Fruit fly (Drosophila melanogaster): ENCODE data around the gene CG45045.
A peak's percentile ranks its signal among the peaks of the same experiment; 100 is the strongest.

The CG45045 gene

dm6 chr3R:17701971-17702845, 34.8 kb downstream of the CG45045 start (continued):
- no peak for TF ChIP-seq Gug (GFP tag; IDR thresholded peaks at IDR 0.05)
- TF ChIP-seq CG11294 (GFP tag; IDR thresholded peaks at IDR 0.05), result peak; percentile 35; the same call in 1 of the 2 replicates
- TF ChIP-seq CG34406 (GFP tag; optimal IDR thresholded peaks at IDR 0.05), result peak; percentile 77
- peak; percentile 52 for TF ChIP-seq Ets21C (GFP tag; optimal IDR thresholded peaks at IDR 0.05)
- peak; percentile 53 for TF ChIP-seq CG7368 (GFP tag; optimal IDR thresholded peaks at IDR 0.05)
- peak; percentile 73 for TF ChIP-seq Sox15 (GFP tag; optimal IDR thresholded peaks at IDR 0.05)
- TF ChIP-seq ss (GFP tag; optimal IDR thresholded peaks at IDR 0.05), result peak; percentile 54 to 84
- TF ChIP-seq CG9139 (GFP tag; optimal IDR thresholded peaks at IDR 0.05), result peak; percentile 39
- TF ChIP-seq Eip78C (GFP tag), result peak; percentile 95
- peak; percentile 83 for TF ChIP-seq Ets96B (tag; optimal IDR thresholded peaks at IDR 0.05)
- no peak for TF ChIP-seq fkh (GFP tag; optimal IDR thresholded peaks at IDR 0.05)
- peak; percentile 84 for TF ChIP-seq Eip75B (GFP tag; optimal IDR thresholded peaks at IDR 0.05)
- TF ChIP-seq CG1621 (tag; optimal IDR thresholded peaks at IDR 0.05), result peak; percentile 77
- peak; percentile 68 to 69 for TF ChIP-seq salr (GFP tag; optimal IDR thresholded peaks at IDR 0.05)
- TF ChIP-seq CG10631 (GFP tag; optimal IDR thresholded peaks at IDR 0.05), result peak; percentile 84
- peak; percentile 34 for TF ChIP-seq CG16779 (tag; optimal IDR thresholded peaks at IDR 0.05)
- peak; percentile 59 for TF ChIP-seq net (GFP tag; optimal IDR thresholded peaks at IDR 0.05)
- peak; percentile 74 for TF ChIP-seq achi (GFP tag; optimal IDR thresholded peaks at IDR 0.05)
- TF ChIP-seq svp (GFP tag), result peak; percentile 90
- peak; percentile 75 for TF ChIP-seq lz (GFP tag; optimal IDR thresholded peaks at IDR 0.05)
- TF ChIP-seq Hr4 (GFP tag; optimal IDR thresholded peaks at IDR 0.05), result peak; percentile 62
- peak; percentile 66 for TF ChIP-seq CG8319 (GFP tag; optimal IDR thresholded peaks at IDR 0.05)
- peak; percentile 84 for TF ChIP-seq Sox14 (GFP tag; optimal IDR thresholded peaks at IDR 0.05)
- peak; percentile 47; the same call in 1 of the 2 replicates for TF ChIP-seq CG15336 (GFP tag; IDR thresholded peaks at IDR 0.05)
- TF ChIP-seq Hr38 (GFP tag; optimal IDR thresholded peaks at IDR 0.05), result no peak
- peak; percentile 75 for TF ChIP-seq CG8632 (GFP tag; optimal IDR thresholded peaks at IDR 0.05)
- peak; percentile 49 for TF ChIP-seq CG3919 (GFP tag; optimal IDR thresholded peaks at IDR 0.05)
- peak; percentile 15 for TF ChIP-seq vri (GFP tag; optimal IDR thresholded peaks at IDR 0.05)
- TF ChIP-seq CG6163 (GFP tag; IDR thresholded peaks at IDR 0.05), result no peak
- TF ChIP-seq Blimp-1 (GFP tag; optimal IDR thresholded peaks at IDR 0.05), result peak; percentile 5
- TF ChIP-seq eg (GFP tag; IDR thresholded peaks at IDR 0.05), result peak; percentile 53; the same call in 1 of the 3 replicates
- peak; percentile 55 for TF ChIP-seq topi (GFP tag; optimal IDR thresholded peaks at IDR 0.05)
- peak; percentile 77 for TF ChIP-seq spab (GFP tag; optimal IDR thresholded peaks at IDR 0.05)
- TF ChIP-seq CG11762 (GFP tag; optimal IDR thresholded peaks at IDR 0.05; ENCODE audit: insufficient read depth), result peak; percentile 52
- TF ChIP-seq Smox (GFP tag; optimal IDR thresholded peaks at IDR 0.05), result peak; percentile 73
- TF ChIP-seq CG6854 (GFP tag; optimal IDR thresholded peaks at IDR 0.05), result peak; percentile 66

dm6 chr3R:17703024-17703690, 35.8 kb downstream of the CG45045 start:
- TF ChIP-seq CG11294 (GFP tag; IDR thresholded peaks at IDR 0.05) (peak; percentile 94), CG15336 (GFP tag; IDR thresholded peaks at IDR 0.05) (peak; percentile 97), pdm3 (GFP tag; optimal IDR thresholded peaks at IDR 0.05) (peak; percentile 97), CG8319 (GFP tag; optimal IDR thresholded peaks at IDR 0.05) (peak; percentile 93), Smox (GFP tag; optimal IDR thresholded peaks at IDR 0.05) (peak; percentile 94), topi (GFP tag; optimal IDR thresholded peaks at IDR 0.05) (peak; percentile 96), cyc (GFP tag; optimal IDR thresholded peaks at IDR 0.05) (peak; percentile 95), CG11902 (GFP tag; optimal IDR thresholded peaks at IDR 0.05) (peak; percentile 94), CG6276 (GFP tag; optimal IDR thresholded peaks at IDR 0.05) (peak; percentile 97), Sox14 (GFP tag; optimal IDR thresholded peaks at IDR 0.05) (peak; percentile 97), CG16779 (tag; optimal IDR thresholded peaks at IDR 0.05) (peak; percentile 89), CG31627 (GFP tag; optimal IDR thresholded peaks at IDR 0.05) (peak; percentile 96), esn (GFP tag; optimal IDR thresholded peaks at IDR 0.05) (peak; percentile 96), ss (GFP tag; optimal IDR thresholded peaks at IDR 0.05) (peak; percentile 86 to 91), CG8119 (GFP tag; IDR thresholded peaks at IDR 0.05) (peak; percentile 97), CG32006 (GFP tag; optimal IDR thresholded peaks at IDR 0.05) (peak; percentile 98), CG34406 (GFP tag; optimal IDR thresholded peaks at IDR 0.05) (peak; percentile 94), CG6163 (GFP tag; IDR thresholded peaks at IDR 0.05) (peak; percentile 91), Lpt (GFP tag; optimal IDR thresholded peaks at IDR 0.05) (peak; percentile 90), fkh (GFP tag; optimal IDR thresholded peaks at IDR 0.05) (no peak), Ets96B (tag; optimal IDR thresholded peaks at IDR 0.05) (peak; percentile 93), spab (GFP tag; optimal IDR thresholded peaks at IDR 0.05) (peak; percentile 94), Sox102F (GFP tag; optimal IDR thresholded peaks at IDR 0.05) (peak; percentile 93), Hr39 (GFP tag; optimal IDR thresholded peaks at IDR 0.05) (peak; percentile 96), vri (GFP tag; optimal IDR thresholded peaks at IDR 0.05) (peak; percentile 67)

Data from whole organism, prepupa.